Fruit fly (Drosophila melanogaster) whole organism, embryonic: ENCODE data around the gene anox.

Experiments used
- Atf6 ChIP-seq: fragments of 200-800 bp; sonication (Bioruptor generic); IDR thresholded peaks from 2 replicates; pipeline ENCODE4 v1.3.6; 2022; ENCODE audit warnings: missing biosample characterization, missing genetic modification characterization
- Bgb ChIP-seq: fragments of 200-800 bp; sonication (Bioruptor generic); IDR thresholded peaks from 2 replicates; pipeline ENCODE4 v1.3.6; 2022; ENCODE audit warnings: missing biosample characterization, missing genetic modification characterization; ENCODE audit not compliant: partially characterized antibody
- BtbVII ChIP-seq: fragments of 200-800 bp; sonication (Bioruptor generic); optimal IDR thresholded peaks from 3 replicates; lab custom pipeline; 2017; ENCODE audit warnings: missing biosample characterization, mild to moderate bottlenecking, missing genetic modification characterization
- CG1024 ChIP-seq: fragments of 200-800 bp; sonication (Bioruptor generic); IDR thresholded peaks from 2 replicates; pipeline ENCODE4 v1.3.6; 2022; ENCODE audit warnings: missing biosample characterization, missing genetic modification characterization
- CG10543 ChIP-seq: fragments of 200-800 bp; sonication (Bioruptor generic); optimal IDR thresholded peaks from 3 replicates; lab custom pipeline; 2017; ENCODE audit warnings: missing biosample characterization, mild to moderate bottlenecking, missing genetic modification characterization, moderate library complexity
- CG10654 ChIP-seq: fragments of 200-800 bp; sonication (Bioruptor generic); optimal IDR thresholded peaks from 2 replicates; lab custom pipeline; 2016; ENCODE audit warnings: missing biosample characterization, missing genetic modification characterization
- CG11456 ChIP-seq: fragments of 200-800 bp; sonication (Bioruptor generic); IDR thresholded peaks from 3 replicates; pipeline ENCODE4 v1.3.6; 2022; ENCODE audit warnings: missing biosample characterization, missing genetic modification characterization
- CG11504 ChIP-seq: fragments of 200-800 bp; sonication (Bioruptor generic); optimal IDR thresholded peaks from 3 replicates; lab custom pipeline; 2019; ENCODE audit warnings: missing biosample characterization, mild to moderate bottlenecking, missing genetic modification characterization, moderate library complexity
- CG12071 ChIP-seq: fragments of 200-800 bp; sonication (Bioruptor generic); optimal IDR thresholded peaks from 3 replicates; lab custom pipeline; 2018; ENCODE audit warnings: missing biosample characterization, mild to moderate bottlenecking, missing genetic modification characterization
- CG13123 ChIP-seq: fragments of 200-800 bp; sonication (Bioruptor generic); optimal IDR thresholded peaks from 2 replicates; lab custom pipeline; 2016; ENCODE audit warnings: missing biosample characterization, missing genetic modification characterization
- CG14710 ChIP-seq: fragments of 200-800 bp; sonication (Bioruptor generic); optimal IDR thresholded peaks from 3 replicates; lab custom pipeline; 2019; ENCODE audit warnings: missing biosample characterization, mild to moderate bottlenecking, missing genetic modification characterization, moderate library complexity
- CG15601 ChIP-seq: fragments of 200-800 bp; sonication (Bioruptor generic); optimal IDR thresholded peaks from 3 replicates; lab custom pipeline; 2019; ENCODE audit warnings: missing biosample characterization, mild to moderate bottlenecking, missing genetic modification characterization, moderate library complexity
- CG1603 ChIP-seq: fragments of 200-800 bp; sonication (Bioruptor generic); optimal IDR thresholded peaks from 2 replicates; lab custom pipeline; 2019; ENCODE audit warnings: missing biosample characterization, mild to moderate bottlenecking, missing genetic modification characterization, moderate library complexity
- CG17568 ChIP-seq: fragments of 200-800 bp; sonication (Bioruptor generic); optimal IDR thresholded peaks from 2 replicates; lab custom pipeline; 2018; ENCODE audit warnings: missing biosample characterization, mild to moderate bottlenecking, missing genetic modification characterization, moderate library complexity
- CG31441 ChIP-seq: fragments of 200-800 bp; sonication (Bioruptor generic); IDR thresholded peaks from 2 replicates; pipeline ENCODE4 v1.3.6; 2022; ENCODE audit warnings: missing biosample characterization, missing genetic modification characterization
- CG3847 ChIP-seq: fragments of 200-800 bp; sonication (Bioruptor generic); IDR thresholded peaks from 2 replicates; pipeline ENCODE4 v1.3.6; 2022; ENCODE audit warnings: missing biosample characterization, missing genetic modification characterization
- CG3995 ChIP-seq: fragments of 200-800 bp; sonication (Bioruptor generic); optimal IDR thresholded peaks from 3 replicates; lab custom pipeline; 2016; ENCODE audit warnings: missing biosample characterization, missing genetic modification characterization
- CG7839 ChIP-seq: fragments of 200-800 bp; sonication (Bioruptor generic); optimal IDR thresholded peaks from 3 replicates; lab custom pipeline; 2018; ENCODE audit warnings: missing biosample characterization, mild to moderate bottlenecking, missing genetic modification characterization, moderate library complexity
- CG9876 ChIP-seq: fragments of 200-800 bp; sonication (Bioruptor generic); optimal IDR thresholded peaks from 2 replicates; lab custom pipeline; 2016; ENCODE audit warnings: missing biosample characterization, missing genetic modification characterization
- CG9932 ChIP-seq: fragments of 200-800 bp; sonication (Bioruptor generic); IDR thresholded peaks from 2 replicates; pipeline ENCODE4 v1.3.6; 2022; ENCODE audit warnings: missing biosample characterization, missing genetic modification characterization
- Dip2 ChIP-seq: fragments of 200-800 bp; sonication (Bioruptor generic); IDR thresholded peaks from 2 replicates; pipeline ENCODE4 v1.3.6; 2022; ENCODE audit warnings: missing biosample characterization, missing genetic modification characterization
- Dref ChIP-seq: fragments of 200-800 bp; sonication (Bioruptor generic); IDR thresholded peaks from 2 replicates; pipeline ENCODE4 v1.3.6; 2022; ENCODE audit warnings: missing biosample characterization, missing genetic modification characterization
- E2f2 ChIP-seq: fragments of 200-800 bp; sonication (Bioruptor generic); IDR thresholded peaks from 2 replicates; pipeline ENCODE4 v1.3.6; 2022; ENCODE audit warnings: missing biosample characterization, missing genetic modification characterization
- Gsc ChIP-seq: fragments of 200-800 bp; sonication (Bioruptor generic); IDR thresholded peaks from 2 replicates; pipeline ENCODE4 v1.3.6; 2022; ENCODE audit warnings: missing biosample characterization, missing genetic modification characterization
- Hr3 ChIP-seq: fragments of 200-800 bp; sonication (Bioruptor generic); optimal IDR thresholded peaks from 3 replicates; lab custom pipeline; 2016; ENCODE audit warnings: missing biosample characterization, missing genetic modification characterization
- MBD-R2 ChIP-seq: fragments of 200-800 bp; sonication (Bioruptor generic); IDR thresholded peaks from 2 replicates; pipeline ENCODE4 v1.3.6; 2022; ENCODE audit warnings: missing biosample characterization, missing genetic modification characterization
- Neu2 ChIP-seq: fragments of 200-800 bp; sonication (Bioruptor generic); optimal IDR thresholded peaks from 3 replicates; lab custom pipeline; 2016; ENCODE audit warnings: missing biosample characterization, missing genetic modification characterization, borderline replicate concordance
- Oli ChIP-seq: fragments of 200-800 bp; sonication (Bioruptor generic); optimal IDR thresholded peaks from 2 replicates; lab custom pipeline; 2018; ENCODE audit warnings: missing biosample characterization, mild to moderate bottlenecking, missing genetic modification characterization, moderate library complexity
- Optix ChIP-seq: fragments of 200-800 bp; sonication (Bioruptor generic); IDR thresholded peaks from 3 replicates; pipeline ENCODE4 v1.3.6; 2022; ENCODE audit warnings: missing biosample characterization, missing genetic modification characterization
- Sry-β ChIP-seq: fragments of 200-800 bp; sonication (Bioruptor generic); optimal IDR thresholded peaks from 2 replicates; lab custom pipeline; 2018; ENCODE audit warnings: missing biosample characterization, mild to moderate bottlenecking, missing genetic modification characterization, moderate library complexity
- ash1 ChIP-seq: fragments of 200-800 bp; sonication (Bioruptor generic); optimal IDR thresholded peaks from 2 replicates; lab custom pipeline; 2018; ENCODE audit warnings: missing biosample characterization, mild to moderate bottlenecking, missing genetic modification characterization
- bbx ChIP-seq: fragments of 200-800 bp; sonication (Bioruptor generic); IDR thresholded peaks from 2 replicates; pipeline ENCODE4 v1.3.6; 2022; ENCODE audit warnings: missing biosample characterization, missing genetic modification characterization; ENCODE audit not compliant: partially characterized antibody
- bowl ChIP-seq: fragments of 200-800 bp; sonication (Bioruptor generic); IDR thresholded peaks from 2 replicates; pipeline ENCODE4 v1.3.6; 2022; ENCODE audit warnings: missing biosample characterization, missing genetic modification characterization
- caup ChIP-seq: fragments of 200-800 bp; sonication (Bioruptor generic); optimal IDR thresholded peaks from 3 replicates; lab custom pipeline; 2017; ENCODE audit warnings: missing biosample characterization, mild to moderate bottlenecking, missing genetic modification characterization, moderate library complexity; ENCODE audit not compliant: severe bottlenecking
- crp ChIP-seq, 2 experiments: fragments of 200-800 bp; sonication (Bioruptor generic); optimal IDR thresholded peaks; 2 replicates in 1 of 2; 3 replicates in 1 of 2; lab custom pipeline; 2017; ENCODE audit warnings: missing biosample characterization in 2 of 2, missing genetic modification characterization in 2 of 2, mild to moderate bottlenecking in 1 of 2, moderate library complexity in 1 of 2
- eyg ChIP-seq: fragments of 200-800 bp; sonication (Bioruptor generic); optimal IDR thresholded peaks from 3 replicates; lab custom pipeline; 2016; ENCODE audit warnings: missing biosample characterization, missing genetic modification characterization
- grn ChIP-seq: fragments of 200-800 bp; sonication (Bioruptor generic); optimal IDR thresholded peaks from 3 replicates; lab custom pipeline; 2017; ENCODE audit warnings: missing biosample characterization, missing genetic modification characterization
- knrl ChIP-seq: fragments of 200-800 bp; sonication (Bioruptor generic); IDR thresholded peaks from 3 replicates; pipeline ENCODE4 v1.3.6; 2022; ENCODE audit warnings: missing biosample characterization, missing genetic modification characterization; ENCODE audit not compliant: partially characterized antibody
- mirr ChIP-seq: fragments of 200-800 bp; sonication (Bioruptor generic); optimal IDR thresholded peaks from 3 replicates; lab custom pipeline; 2018; ENCODE audit warnings: missing biosample characterization, mild to moderate bottlenecking, missing genetic modification characterization
- pho ChIP-seq: fragments of 200-800 bp; sonication (Bioruptor generic); optimal IDR thresholded peaks from 2 replicates; lab custom pipeline; 2016; ENCODE audit warnings: missing biosample characterization, missing genetic modification characterization
- pita ChIP-seq: fragments of 200-800 bp; sonication (Bioruptor generic); optimal IDR thresholded peaks from 2 replicates; lab custom pipeline; 2017; ENCODE audit warnings: missing biosample characterization, mild to moderate bottlenecking, missing genetic modification characterization
- pnt ChIP-seq: fragments of 200-800 bp; sonication (Bioruptor generic); optimal IDR thresholded peaks from 3 replicates; lab custom pipeline; 2016; ENCODE audit warnings: missing biosample characterization, missing genetic modification characterization
- ranshi ChIP-seq: fragments of 200-800 bp; sonication (Bioruptor generic); IDR thresholded peaks from 2 replicates; pipeline ENCODE4 v1.3.6; 2022; ENCODE audit warnings: missing biosample characterization, missing genetic modification characterization
- repo ChIP-seq: fragments of 200-800 bp; sonication (Bioruptor generic); optimal IDR thresholded peaks from 2 replicates; lab custom pipeline; 2016; ENCODE audit warnings: missing biosample characterization, missing genetic modification characterization
- slbo ChIP-seq: fragments of 200-800 bp; sonication (Bioruptor generic); IDR thresholded peaks from 2 replicates; pipeline ENCODE4 v1.3.6; 2022; ENCODE audit warnings: missing biosample characterization, missing genetic modification characterization
- ssp ChIP-seq: fragments of 200-800 bp; sonication (Bioruptor generic); IDR thresholded peaks from 2 replicates; pipeline ENCODE4 v1.3.6; 2022; ENCODE audit warnings: missing biosample characterization, missing genetic modification characterization
- tap ChIP-seq: fragments of 200-800 bp; optimal IDR thresholded peaks from 3 replicates; lab custom pipeline; 2019; ENCODE audit warnings: missing biosample characterization, mild to moderate bottlenecking, missing genetic modification characterization, moderate library complexity
- wor ChIP-seq: fragments of 200-800 bp; sonication (Bioruptor generic); IDR thresholded peaks from 2 replicates; pipeline ENCODE4 v1.3.6; 2022; ENCODE audit warnings: missing biosample characterization, missing genetic modification characterization
- zf30C ChIP-seq: fragments of 200-800 bp; sonication (Bioruptor generic); optimal IDR thresholded peaks from 3 replicates; lab custom pipeline; 2018; ENCODE audit warnings: missing biosample characterization, mild to moderate bottlenecking, missing genetic modification characterization

The anox gene

dm6 chrX:21357810-21358671 is 38.9 kb upstream of the anox start, which contains the start of gene Septin1 (continued):
- peak; percentile 57 for TF ChIP-seq CG14710 (tag; lab: Kevin White, UChicago)
- TF ChIP-seq CG10654 (GFP tag; lab: Kevin White, UChicago): no peak
- TF ChIP-seq CG15601 (tag; lab: Kevin White, UChicago): peak; percentile 47
- TF ChIP-seq Gsc: no peak
- no peak for TF ChIP-seq wor (GFP tag; lab: Robert Waterston, UW)
- TF ChIP-seq MBD-R2 (GFP tag; lab: Robert Waterston, UW): peak; percentile 47; the same call in 1 of the 2 replicates
- no peak for TF ChIP-seq eyg (GFP tag; lab: Kevin White, UChicago)
- TF ChIP-seq bowl (GFP tag; lab: Robert Waterston, UW): no peak
- TF ChIP-seq knrl: peak; percentile 30; the same call in 1 of the 3 replicates
- TF ChIP-seq Dref (GFP tag; lab: Robert Waterston, UW): no peak
- TF ChIP-seq pnt (GFP tag; lab: Kevin White, UChicago): no peak
- TF ChIP-seq Oli (tag; lab: Kevin White, UChicago): no peak
- no peak for TF ChIP-seq zf30C
- TF ChIP-seq caup (GFP tag; lab: Kevin White, UChicago): no peak
- TF ChIP-seq CG9932: no peak
- no peak for TF ChIP-seq Neu2 (GFP tag; lab: Kevin White, UChicago)
- no peak; the same call in 1 of the 2 replicates for TF ChIP-seq bbx
- TF ChIP-seq CG10543 (GFP tag; lab: Kevin White, UChicago): no peak
- 0 out of 2 replicates have a peak, but pooled peaks have one; percentile 40 for TF ChIP-seq Bgb
- no peak for TF ChIP-seq CG1603 (tag; lab: Kevin White, UChicago)
- no peak for TF ChIP-seq ssp (GFP tag; lab: Robert Waterston, UW)
- TF ChIP-seq CG11456 (GFP tag; lab: Robert Waterston, UW): no peak
- no peak for TF ChIP-seq Sry-β (GFP tag; lab: Kevin White, UChicago)
- no peak for TF ChIP-seq CG17568 (GFP tag; lab: Kevin White, UChicago)
- TF ChIP-seq repo (GFP tag; lab: Kevin White, UChicago): no peak
- peak; percentile 83 for TF ChIP-seq E2f2
- no peak for TF ChIP-seq CG31441 (GFP tag; lab: Robert Waterston, UW)
- TF ChIP-seq mirr (GFP tag; lab: Kevin White, UChicago): no peak
- TF ChIP-seq Hr3 (GFP tag; lab: Kevin White, UChicago): no peak
- no peak for TF ChIP-seq CG12071 (GFP tag; lab: Kevin White, UChicago)
- no peak for TF ChIP-seq slbo (GFP tag; lab: Robert Waterston, UW)
- no peak for TF ChIP-seq grn
- no peak for TF ChIP-seq CG13123 (GFP tag; lab: Kevin White, UChicago)
- no peak for TF ChIP-seq CG11504 (tag; lab: Kevin White, UChicago)
- peak; percentile 43 for TF ChIP-seq CG3847 (GFP tag; lab: Robert Waterston, UW)
- TF ChIP-seq crp (GFP tag; optimal IDR thresholded peaks at IDR 0.05; lab: Kevin White, UChicago): no peak
- no peak for TF ChIP-seq Optix (GFP tag; lab: Robert Waterston, UW)
- no peak for TF ChIP-seq ash1 (GFP tag; lab: Kevin White, UChicago)
- no peak for TF ChIP-seq CG9876
- TF ChIP-seq tap (tag; lab: Kevin White, UChicago): no peak
- no peak for TF ChIP-seq BtbVII (GFP tag; lab: Kevin White, UChicago)
- TF ChIP-seq CG1024 (GFP tag; lab: Robert Waterston, UW): no peak
- no peak for TF ChIP-seq pho (GFP tag; lab: Kevin White, UChicago)
- TF ChIP-seq Atf6 (GFP tag; lab: Robert Waterston, UW): no peak
- TF ChIP-seq CG7839 (tag; lab: Kevin White, UChicago): no peak
- TF ChIP-seq Dip2 (GFP tag; lab: Robert Waterston, UW): no peak
- TF ChIP-seq pita (GFP tag; lab: Kevin White, UChicago): peak; percentile 13
- no peak for TF ChIP-seq CG3995 (GFP tag; lab: Kevin White, UChicago)
- no peak for TF ChIP-seq ranshi
